Fruit fly (Drosophila melanogaster) whole organism, embryonic: ENCODE measurements around the gene Mpcp2.

Experiments
- Awh ChIP-seq: fragments of 200-800 bp; sonication (Bioruptor generic); IDR thresholded peaks from 2 replicates; pipeline ENCODE4, ENCODE4 v1.3.6; 2022; ENCODE audit warnings: missing biosample characterization, missing genetic modification characterization
- Bdp1 ChIP-seq: fragments of 200-800 bp; sonication (Bioruptor generic); optimal IDR thresholded peaks from 3 replicates; lab custom pipeline; 2016; ENCODE audit warnings: missing biosample characterization, missing genetic modification characterization
- Blimp-1 ChIP-seq: fragments of 200-800 bp; sonication (Bioruptor generic); optimal IDR thresholded peaks from 3 replicates; lab custom pipeline; 2018; ENCODE audit warnings: missing biosample characterization, missing genetic modification characterization, mild to moderate bottlenecking, moderate library complexity, missing genetic modification reagents
- CG10366 ChIP-seq: fragments of 200-800 bp; sonication (Bioruptor generic); IDR thresholded peaks from 2 replicates; pipeline ENCODE4 v1.3.6; 2022; ENCODE audit warnings: missing biosample characterization, missing genetic modification characterization
- CG10543 ChIP-seq: fragments of 200-800 bp; sonication (Bioruptor generic); optimal IDR thresholded peaks from 3 replicates; lab custom pipeline; 2017; ENCODE audit warnings: missing biosample characterization, mild to moderate bottlenecking, missing genetic modification characterization, moderate library complexity
- CG12219 ChIP-seq: fragments of 200-800 bp; sonication (Bioruptor generic); optimal IDR thresholded peaks from 3 replicates; lab custom pipeline; 2018; ENCODE audit warnings: missing biosample characterization, mild to moderate bottlenecking, missing genetic modification characterization
- CG12236 ChIP-seq: fragments of 200-800 bp; sonication (Bioruptor generic); optimal IDR thresholded peaks from 2 replicates; lab custom pipeline; 2016; ENCODE audit warnings: missing biosample characterization, missing genetic modification characterization
- CG13624 ChIP-seq: fragments of 200-800 bp; sonication (Bioruptor generic); optimal IDR thresholded peaks from 2 replicates; lab custom pipeline; 2016; ENCODE audit warnings: missing biosample characterization, missing genetic modification characterization
- CG17829 ChIP-seq: fragments of 200-800 bp; optimal IDR thresholded peaks from 2 replicates; lab custom pipeline; 2019; ENCODE audit warnings: missing biosample characterization, mild to moderate bottlenecking, missing genetic modification characterization, moderate library complexity
- CG18262 ChIP-seq: fragments of 200-800 bp; optimal IDR thresholded peaks from 3 replicates; lab custom pipeline; 2019; ENCODE audit warnings: missing biosample characterization, mild to moderate bottlenecking, missing genetic modification characterization, moderate library complexity
- CG2116 ChIP-seq: fragments of 200-800 bp; sonication (Bioruptor generic); optimal IDR thresholded peaks from 3 replicates; lab custom pipeline; 2018; ENCODE audit warnings: missing biosample characterization, mild to moderate bottlenecking, missing genetic modification characterization
- CG2199 ChIP-seq: fragments of 200-800 bp; sonication (Bioruptor generic); IDR thresholded peaks from 3 replicates; pipeline ENCODE4 v1.3.6; 2022; ENCODE audit warnings: missing biosample characterization, missing genetic modification characterization
- CG2712 ChIP-seq: fragments of 200-800 bp; optimal IDR thresholded peaks from 3 replicates; lab custom pipeline; 2019; ENCODE audit warnings: missing biosample characterization, mild to moderate bottlenecking, missing genetic modification characterization, moderate library complexity
- CG33213 ChIP-seq: fragments of 200-800 bp; sonication (Bioruptor generic); optimal IDR thresholded peaks from 3 replicates; lab custom pipeline; 2016; ENCODE audit warnings: missing biosample characterization, missing genetic modification characterization
- CG34422 ChIP-seq: fragments of 200-800 bp; sonication (Bioruptor generic); IDR thresholded peaks from 3 replicates; pipeline ENCODE4 v1.3.6; 2022; ENCODE audit warnings: missing biosample characterization, missing genetic modification characterization
- CG43689 ChIP-seq: fragments of 200-800 bp; sonication (Bioruptor generic); IDR thresholded peaks from 2 replicates; pipeline ENCODE4 v1.3.6; 2022; ENCODE audit warnings: missing biosample characterization, missing genetic modification characterization
- CG6791 ChIP-seq: fragments of 200-800 bp; sonication (Bioruptor generic); IDR thresholded peaks from 3 replicates; pipeline ENCODE4 v1.3.6; 2022; ENCODE audit warnings: missing biosample characterization, missing genetic modification characterization; ENCODE audit not compliant: partially characterized antibody
- CG7786 ChIP-seq: fragments of 200-800 bp; sonication (Bioruptor generic); optimal IDR thresholded peaks from 2 replicates; lab custom pipeline; 2016; ENCODE audit warnings: missing biosample characterization, missing genetic modification characterization
- CG8478 ChIP-seq: fragments of >200 bp; optimal IDR thresholded peaks from 2 replicates; lab custom pipeline; 2018
- CG9437 ChIP-seq: fragments of 200-800 bp; sonication (Bioruptor generic); optimal IDR thresholded peaks from 2 replicates; lab custom pipeline; 2018; ENCODE audit warnings: missing biosample characterization, mild to moderate bottlenecking, missing genetic modification characterization
- CG9876 ChIP-seq: fragments of 200-800 bp; sonication (Bioruptor generic); optimal IDR thresholded peaks from 2 replicates; lab custom pipeline; 2016; ENCODE audit warnings: missing biosample characterization, missing genetic modification characterization
- Camta ChIP-seq: fragments of 200-800 bp; sonication (Bioruptor generic); optimal IDR thresholded peaks from 2 replicates; lab custom pipeline; 2016; ENCODE audit warnings: missing biosample characterization, missing genetic modification characterization
- Chrac-16 ChIP-seq: fragments of 200-800 bp; sonication (Bioruptor generic); optimal IDR thresholded peaks from 3 replicates; lab custom pipeline; 2016; ENCODE audit warnings: missing biosample characterization, missing genetic modification characterization
- D19A ChIP-seq: fragments of 200-800 bp; optimal IDR thresholded peaks from 3 replicates; lab custom pipeline; 2019; ENCODE audit warnings: missing biosample characterization, mild to moderate bottlenecking, missing genetic modification characterization, moderate library complexity
- Dfd ChIP-seq, 2 experiments: fragments of >200 bp; optimal IDR thresholded peaks; 2 replicates each; lab custom pipeline; 2017; ENCODE audit warnings: missing biosample characterization in 2 of 2, missing genetic modification characterization in 2 of 2
- Dip3 ChIP-seq: fragments of 200-800 bp; sonication (Bioruptor generic); optimal IDR thresholded peaks from 3 replicates; lab custom pipeline; 2016; ENCODE audit warnings: missing biosample characterization, missing genetic modification characterization
- HLHmδ ChIP-seq: fragments of 200-800 bp; sonication (Bioruptor generic); optimal IDR thresholded peaks from 2 replicates; lab custom pipeline; 2018; ENCODE audit warnings: missing biosample characterization, mild to moderate bottlenecking, missing genetic modification characterization, moderate library complexity
- Hr51 ChIP-seq, 2 experiments: fragments of 200-800 bp; sonication (Bioruptor generic); optimal IDR thresholded peaks; 2 replicates in 1 of 2; 3 replicates in 1 of 2; lab custom pipeline; 2016 to 2018; ENCODE audit warnings: missing biosample characterization in 2 of 2, missing genetic modification characterization in 2 of 2, mild to moderate bottlenecking in 1 of 2, moderate library complexity in 1 of 2
- Oaz ChIP-seq: fragments of 200-800 bp; sonication (Bioruptor generic); IDR thresholded peaks from 2 replicates; pipeline ENCODE4 v1.3.6; 2022; ENCODE audit warnings: missing biosample characterization, missing genetic modification characterization
- Sry-δ ChIP-seq: fragments of 200-800 bp; sonication (Bioruptor generic); optimal IDR thresholded peaks from 2 replicates; lab custom pipeline; 2016; ENCODE audit warnings: missing biosample characterization, missing genetic modification characterization
- Xrp1 ChIP-seq: fragments of 200-800 bp; sonication (Bioruptor generic); IDR thresholded peaks from 2 replicates; pipeline ENCODE4 v1.3.6; 2022; ENCODE audit warnings: missing biosample characterization, missing genetic modification characterization
- bcd ChIP-seq: fragments of 200-800 bp; sonication (Bioruptor generic); optimal IDR thresholded peaks from 2 replicates; lab custom pipeline; 2017; ENCODE audit warnings: missing biosample characterization, mild to moderate bottlenecking, missing genetic modification characterization
- cad ChIP-seq: fragments of >200 bp; optimal IDR thresholded peaks from 2 replicates; lab custom pipeline; 2017; ENCODE audit warnings: missing biosample characterization, missing genetic modification characterization
- chn ChIP-seq: fragments of 200-800 bp; sonication (Bioruptor generic); optimal IDR thresholded peaks from 2 replicates; lab custom pipeline; 2016; ENCODE audit warnings: missing biosample characterization, missing genetic modification characterization
- dmrt11E ChIP-seq: fragments of 200-800 bp; sonication (Bioruptor generic); optimal IDR thresholded peaks from 3 replicates; lab custom pipeline; 2018; ENCODE audit warnings: missing biosample characterization, mild to moderate bottlenecking, missing genetic modification characterization, moderate library complexity
- ewg ChIP-seq: fragments of 200-800 bp; sonication (Bioruptor generic); optimal IDR thresholded peaks from 3 replicates; lab custom pipeline; 2017; ENCODE audit warnings: mild to moderate bottlenecking, missing biosample characterization, missing genetic modification reagents, missing genetic modification characterization
- gcm ChIP-seq: fragments of 200-800 bp; sonication (Bioruptor generic); optimal IDR thresholded peaks from 2 replicates; lab custom pipeline; 2019; ENCODE audit warnings: missing biosample characterization, mild to moderate bottlenecking, missing genetic modification characterization, moderate library complexity
- gcm2 ChIP-seq: fragments of 200-800 bp; sonication (Bioruptor generic); optimal IDR thresholded peaks from 2 replicates; lab custom pipeline; 2016; ENCODE audit warnings: missing biosample characterization, missing genetic modification characterization
- grau ChIP-seq: fragments of 200-800 bp; optimal IDR thresholded peaks from 3 replicates; lab custom pipeline; 2019; ENCODE audit warnings: missing biosample characterization, mild to moderate bottlenecking, missing genetic modification characterization, moderate library complexity
- gsb-n ChIP-seq: fragments of 200-800 bp; sonication (Bioruptor generic); optimal IDR thresholded peaks from 3 replicates; lab custom pipeline; 2018; ENCODE audit warnings: missing biosample characterization, mild to moderate bottlenecking, missing genetic modification characterization
- gt ChIP-seq: fragments of 200-800 bp; sonication (Bioruptor generic); IDR thresholded peaks from 2 replicates; pipeline ENCODE4 v1.3.6; 2022; ENCODE audit warnings: missing biosample characterization, missing genetic modification characterization
- h ChIP-seq: fragments of >200 bp; optimal IDR thresholded peaks from 2 replicates; lab custom pipeline; 2017
- hb ChIP-seq: fragments of 200-800 bp; sonication (Bioruptor generic); IDR thresholded peaks from 3 replicates; pipeline ENCODE4 v1.3.6; 2022; ENCODE audit warnings: missing biosample characterization, missing genetic modification characterization; ENCODE audit not compliant: partially characterized antibody
- hbn ChIP-seq: fragments of 200-800 bp; sonication (Bioruptor generic); IDR thresholded peaks from 2 replicates; pipeline ENCODE4 v1.3.6; 2022; ENCODE audit warnings: missing biosample characterization, missing genetic modification characterization; ENCODE audit not compliant: partially characterized antibody
- hkb ChIP-seq, 2 experiments: fragments of 200-800 bp in 1 of 2; fragments of >200 bp in 1 of 2; sonication (Bioruptor generic) in 1 of 2; IDR thresholded peaks in 1 of 2; optimal IDR thresholded peaks in 1 of 2; 2 replicates each; pipeline versions ENCODE4 v1.3.6 to Lab custom; 2017 to 2022; ENCODE audit warnings: missing biosample characterization in 1 of 2, missing genetic modification characterization in 1 of 2
- hth ChIP-seq: fragments of >200 bp; optimal IDR thresholded peaks from 2 replicates; lab custom pipeline; 2017; ENCODE audit warnings: inconsistent platforms
- luna ChIP-seq: fragments of 200-800 bp; sonication (Bioruptor generic); optimal IDR thresholded peaks from 2 replicates; lab custom pipeline; 2016; ENCODE audit warnings: missing biosample characterization, missing genetic modification characterization
- nerfin-1 ChIP-seq: fragments of 200-800 bp; sonication (Bioruptor generic); optimal IDR thresholded peaks from 3 replicates; lab custom pipeline; 2019; ENCODE audit warnings: missing biosample characterization, mild to moderate bottlenecking, missing genetic modification characterization, moderate library complexity
- p53 ChIP-seq: fragments of 200-800 bp; sonication (Bioruptor generic); optimal IDR thresholded peaks from 2 replicates; lab custom pipeline; 2016; ENCODE audit warnings: missing biosample characterization, missing genetic modification characterization
- pfk ChIP-seq: fragments of 200-800 bp; sonication (Bioruptor generic); optimal IDR thresholded peaks from 2 replicates; lab custom pipeline; 2018; ENCODE audit warnings: missing biosample characterization, mild to moderate bottlenecking, missing genetic modification characterization, moderate library complexity
- phol ChIP-seq: fragments of 200-800 bp; sonication (Bioruptor generic); optimal IDR thresholded peaks from 3 replicates; lab custom pipeline; 2018; ENCODE audit warnings: missing biosample characterization, mild to moderate bottlenecking, missing genetic modification characterization, moderate library complexity
- sens ChIP-seq: fragments of 200-800 bp; sonication (Bioruptor generic); peaks from one replicate; lab custom pipeline; 2016; ENCODE audit warnings: missing biosample characterization, missing genetic modification characterization
- zf30C ChIP-seq: fragments of 200-800 bp; sonication (Bioruptor generic); optimal IDR thresholded peaks from 3 replicates; lab custom pipeline; 2018; ENCODE audit warnings: missing biosample characterization, mild to moderate bottlenecking, missing genetic modification characterization

The Mpcp2 gene

dm6 chr3L:14575974-14576373 lies 38.5 kb downstream of the Mpcp2 start (continued):
- TF ChIP-seq dmrt11E (tag; lab: Kevin White, UChicago) (peak; percentile 44), D19A (tag; lab: Kevin White, UChicago) (peak; percentile 73), Awh (GFP tag; lab: Robert Waterston, UW) (no peak), chn (no peak), Blimp-1 (no peak), p53 (GFP tag; lab: Kevin White, UChicago) (no peak), Chrac-16 (GFP tag; lab: Kevin White, UChicago) (no peak), hb (GFP tag; lab: Robert Waterston, UW) (no peak), pfk (GFP tag; lab: Kevin White, UChicago) (no peak), luna (GFP tag; lab: Kevin White, UChicago) (no peak), Hr51 (GFP tag; optimal IDR thresholded peaks at IDR 0.05; lab: Kevin White, UChicago) (no peak), HLHmδ (GFP tag; lab: Kevin White, UChicago) (no peak), CG34422 (no peak), CG10366 (GFP tag; lab: Robert Waterston, UW) (no peak), grau (tag; lab: Kevin White, UChicago) (no peak), gsb-n (tag; lab: Kevin White, UChicago) (no peak), CG2116 (GFP tag; lab: Kevin White, UChicago) (no peak), CG8478 (no peak), hbn (GFP tag; lab: Robert Waterston, UW) (no peak), zf30C (GFP tag; lab: Kevin White, UChicago) (peak; percentile 52), phol (tag; lab: Kevin White, UChicago) (peak; percentile 50), CG2712 (tag; lab: Kevin White, UChicago) (no peak), CG12219 (GFP tag; lab: Kevin White, UChicago) (no peak), nerfin-1 (tag; lab: Kevin White, UChicago) (no peak), Bdp1 (no peak), sens (GFP tag; lab: Kevin White, UChicago) (peak; percentile 64), h (lab: Kevin White, UChicago) (no peak), Xrp1 (GFP tag; lab: Robert Waterston, UW) (0 out of 2 replicates have a peak, but pooled peaks have one; percentile 16), CG9876 (GFP tag; lab: Kevin White, UChicago) (no peak), cad (GFP tag; lab: Kevin White, UChicago) (no peak), Dfd (GFP tag; optimal IDR thresholded peaks at IDR 0.05; lab: Kevin White, UChicago) (no peak), CG18262 (peak; percentile 27)

DNA sequence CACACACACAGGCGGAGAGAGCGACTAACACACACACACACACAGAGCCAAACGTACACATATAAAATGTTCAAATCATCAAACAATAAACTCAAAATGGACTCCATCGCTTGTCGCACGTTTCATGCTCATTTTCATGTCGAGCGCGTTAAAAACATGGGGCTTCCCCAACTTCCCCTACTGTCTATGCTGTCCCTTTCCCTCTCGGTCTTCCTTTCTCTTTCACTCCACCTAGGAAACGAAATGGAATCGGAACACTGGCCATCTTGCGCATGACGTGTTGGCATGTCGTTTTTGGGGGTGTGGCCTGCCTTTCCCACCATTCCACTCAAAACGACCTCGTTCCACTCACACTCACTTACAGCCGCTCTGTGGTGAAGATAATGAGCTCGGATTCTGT lies 41.4 kb downstream of the Mpcp2 start:
- TF ChIP-seq Sry-δ (GFP tag; lab: Kevin White, UChicago): no peak
- TF ChIP-seq gcm (GFP tag; lab: Kevin White, UChicago): no peak
- no peak for TF ChIP-seq CG10543
- TF ChIP-seq Oaz (GFP tag; lab: Robert Waterston, UW): no peak
- peak; percentile 19 for TF ChIP-seq CG17829 (tag; lab: Kevin White, UChicago)
- no peak for TF ChIP-seq CG12236
- no peak for TF ChIP-seq CG9437 (GFP tag; lab: Kevin White, UChicago)
- no peak for TF ChIP-seq CG7786
- TF ChIP-seq CG43689 (GFP tag; lab: Robert Waterston, UW): no peak
- TF ChIP-seq gt (GFP tag; lab: Robert Waterston, UW): no peak
- peak; percentile 78; the same call in 2 of the 3 replicates for TF ChIP-seq CG2199 (GFP tag; lab: Robert Waterston, UW)
- no peak for TF ChIP-seq gcm2 (GFP tag; lab: Kevin White, UChicago)
- TF ChIP-seq Dip3 (GFP tag; lab: Kevin White, UChicago): no peak
- TF ChIP-seq CG13624 (GFP tag; lab: Kevin White, UChicago): no peak
- TF ChIP-seq CG33213: no peak
- TF ChIP-seq hth (lab: Kevin White, UChicago): peak; percentile 99
- no peak for TF ChIP-seq hkb (optimal IDR thresholded peaks at IDR 0.05; lab: Kevin White, UChicago)
- TF ChIP-seq hkb (GFP tag; IDR thresholded peaks at IDR 0.05; lab: Robert Waterston, UW): peak; percentile 45; the same call in 1 of the 2 replicates
- TF ChIP-seq bcd (GFP tag; lab: Kevin White, UChicago): no peak
- TF ChIP-seq Camta (GFP tag; lab: Kevin White, UChicago): no peak
- TF ChIP-seq CG6791 (GFP tag; lab: Robert Waterston, UW): peak; percentile 42; the same call in 1 of the 3 replicates
- peak; percentile 94 for TF ChIP-seq ewg (GFP tag; lab: Kevin White, UChicago)
